Worm (Caenorhabditis elegans) whole organism, L3 larva: ENCODE measurements around the gene tag-280.

Experiments used
- ZK546.5 ChIP-seq: sonication (generic microtip); optimal IDR thresholded peaks from 2 replicates; lab custom pipeline; 2017; ENCODE audit warnings: missing biosample characterization, missing genetic modification characterization
- aly-2 ChIP-seq: fragments of 150-350 bp; optimal IDR thresholded peaks from 2 replicates; lab custom pipeline; 2014; ENCODE audit warnings: missing biosample characterization, missing genetic modification characterization
- ama-1 ChIP-seq: fragments of 150-350 bp; optimal IDR thresholded peaks from 2 replicates; lab custom pipeline; 2018
- ceh-16 ChIP-seq: sonication (generic microtip); optimal IDR thresholded peaks from 2 replicates; lab custom pipeline; 2017; ENCODE audit warnings: missing biosample characterization, missing genetic modification characterization
- ceh-82 ChIP-seq: fragments of 150-350 bp; optimal IDR thresholded peaks from 2 replicates; lab custom pipeline; 2014; ENCODE audit warnings: missing biosample characterization, missing genetic modification characterization
- daf-12 ChIP-seq: fragments of 150-350 bp; optimal IDR thresholded peaks from 2 replicates; lab custom pipeline; 2014; ENCODE audit warnings: missing biosample characterization, missing genetic modification reagents, missing genetic modification characterization
- egl-27 ChIP-seq: sonication (generic microtip); optimal IDR thresholded peaks from 4 replicates; lab custom pipeline; 2017; ENCODE audit warnings: missing biosample characterization, missing genetic modification reagents, missing genetic modification characterization
- egl-5 ChIP-seq: fragments of 150-350 bp; optimal IDR thresholded peaks from 2 replicates; lab custom pipeline; 2017; ENCODE audit warnings: missing biosample characterization, missing genetic modification reagents, missing genetic modification characterization, inconsistent platforms
- elt-1 ChIP-seq: fragments of 150-350 bp; optimal IDR thresholded peaks from 2 replicates; lab custom pipeline; 2014; ENCODE audit warnings: missing biosample characterization, missing genetic modification characterization
- elt-3 ChIP-seq, 3 experiments: fragments of 150-350 bp in 1 of 3; sonication (generic microtip) in 2 of 3; optimal IDR thresholded peaks; 2 replicates in 2 of 3; 4 replicates in 1 of 3; lab custom pipeline; 2014 to 2017; ENCODE audit warnings: missing biosample characterization in 3 of 3, missing genetic modification characterization in 3 of 3
- eor-1 ChIP-seq, 2 experiments: fragments of 150-350 bp; optimal IDR thresholded peaks; 2 replicates each; lab custom pipeline; 2014 to 2018; ENCODE audit warnings: missing biosample characterization in 2 of 2, missing genetic modification characterization in 2 of 2
- fkh-10 ChIP-seq: sonication (generic microtip); optimal IDR thresholded peaks from 2 replicates; lab custom pipeline; 2017; ENCODE audit warnings: missing biosample characterization, missing genetic modification reagents, missing genetic modification characterization
- jun-1 ChIP-seq: fragments of 150-350 bp; optimal IDR thresholded peaks from 2 replicates; lab custom pipeline; 2014; ENCODE audit warnings: missing biosample characterization, missing genetic modification reagents, missing genetic modification characterization
- lin-39 ChIP-seq: fragments of 150-350 bp; optimal IDR thresholded peaks from 2 replicates; lab custom pipeline; 2018; ENCODE audit warnings: missing biosample characterization, missing genetic modification reagents, missing genetic modification characterization
- lsy-12 ChIP-seq: sonication (generic microtip); optimal IDR thresholded peaks from 2 replicates; lab custom pipeline; 2016; ENCODE audit warnings: mild to moderate bottlenecking, missing genetic modification characterization, missing compliant biosample characterization
- mdl-1 ChIP-seq: fragments of 150-350 bp; optimal IDR thresholded peaks from 2 replicates; lab custom pipeline; 2014; ENCODE audit warnings: missing biosample characterization, missing genetic modification characterization
- nhr-11 ChIP-seq: fragments of 150-350 bp; optimal IDR thresholded peaks from 2 replicates; lab custom pipeline; 2014; ENCODE audit warnings: missing biosample characterization, missing genetic modification characterization
- nhr-12 ChIP-seq: fragments of 150-350 bp; optimal IDR thresholded peaks from 2 replicates; lab custom pipeline; 2014; ENCODE audit warnings: missing biosample characterization, missing genetic modification characterization
- nhr-23 ChIP-seq: fragments of 150-350 bp; optimal IDR thresholded peaks from 2 replicates; lab custom pipeline; 2014; ENCODE audit warnings: missing biosample characterization, missing genetic modification reagents, missing genetic modification characterization
- nhr-237 ChIP-seq: fragments of 150-350 bp; optimal IDR thresholded peaks from 2 replicates; lab custom pipeline; 2014; ENCODE audit warnings: missing biosample characterization, missing genetic modification characterization
- nhr-25 ChIP-seq: sonication (generic microtip); optimal IDR thresholded peaks from 2 replicates; lab custom pipeline; 2017; ENCODE audit warnings: missing biosample characterization, missing genetic modification characterization
- nhr-28 ChIP-seq: fragments of 150-350 bp; optimal IDR thresholded peaks from 2 replicates; lab custom pipeline; 2014; ENCODE audit warnings: missing biosample characterization, missing genetic modification characterization
- nhr-43 ChIP-seq: sonication (generic microtip); optimal IDR thresholded peaks from 2 replicates; lab custom pipeline; 2016; ENCODE audit warnings: mild to moderate bottlenecking, missing genetic modification characterization, missing compliant biosample characterization; ENCODE audit not compliant: poor library complexity, severe bottlenecking
- nhr-67 ChIP-seq: fragments of 150-350 bp; optimal IDR thresholded peaks from 2 replicates; lab custom pipeline; 2014; ENCODE audit warnings: missing biosample characterization, missing genetic modification characterization
- nhr-76 ChIP-seq: fragments of 150-350 bp; sonication (generic microtip); optimal IDR thresholded peaks from 5 replicates; lab custom pipeline; 2014; ENCODE audit warnings: missing biosample characterization, missing genetic modification characterization
- nhr-77 ChIP-seq: fragments of 150-350 bp; optimal IDR thresholded peaks from 2 replicates; lab custom pipeline; 2014; ENCODE audit warnings: missing biosample characterization, missing genetic modification characterization
- pha-4 ChIP-seq: fragments of 150-350 bp; optimal IDR thresholded peaks from 2 replicates; lab custom pipeline; 2014; ENCODE audit warnings: missing biosample characterization, missing genetic modification reagents, missing genetic modification characterization
- pqm-1 ChIP-seq: fragments of 150-350 bp; optimal IDR thresholded peaks from 2 replicates; lab custom pipeline; 2017; ENCODE audit warnings: missing biosample characterization, missing genetic modification characterization, inconsistent platforms
- skn-1 ChIP-seq: fragments of 150-350 bp; optimal IDR thresholded peaks from 2 replicates; lab custom pipeline; 2014; ENCODE audit warnings: missing biosample characterization, missing genetic modification characterization
- snpc-4 ChIP-seq: fragments of 150-350 bp; optimal IDR thresholded peaks from 2 replicates; lab custom pipeline; 2014; ENCODE audit warnings: missing biosample characterization, missing genetic modification characterization
- tbx-2 ChIP-seq: sonication (generic microtip); optimal IDR thresholded peaks from 2 replicates; lab custom pipeline; 2016; ENCODE audit warnings: mild to moderate bottlenecking, missing genetic modification characterization, missing compliant biosample characterization
- unc-39 ChIP-seq: sonication (generic microtip); optimal IDR thresholded peaks from 4 replicates; lab custom pipeline; 2017; ENCODE audit warnings: missing biosample characterization, missing genetic modification characterization
- unc-62 ChIP-seq: fragments of 150-350 bp; sonication (generic microtip); optimal IDR thresholded peaks from 4 replicates; lab custom pipeline; 2014; ENCODE audit warnings: missing biosample characterization, missing genetic modification reagents, missing genetic modification characterization
- zag-1 ChIP-seq: fragments of 150-350 bp; optimal IDR thresholded peaks from 2 replicates; lab custom pipeline; 2014; ENCODE audit warnings: missing biosample characterization, missing genetic modification characterization
- ztf-11 ChIP-seq: fragments of 150-350 bp; optimal IDR thresholded peaks from 2 replicates; lab custom pipeline; 2014; ENCODE audit warnings: missing biosample characterization, missing genetic modification characterization
- ztf-4 ChIP-seq: fragments of 150-350 bp; optimal IDR thresholded peaks from 2 replicates; lab custom pipeline; 2014; ENCODE audit warnings: missing biosample characterization, missing genetic modification characterization

Gene tag-280

ce11 chrII:12480811-12481210, 20.4 kb downstream of the tag-280 start, which contains the start of gene arrd-9:
Gene arrd-9 (minus strand): TSS chrII:12480911.
- TF ChIP-seq lin-39 (tag; lab: Kevin White, UChicago), result no peak
- TF ChIP-seq zag-1 (tag; lab: Kevin White, UChicago), result no peak
- TF ChIP-seq unc-39 (tag; lab: Kevin White, UChicago), result no peak
- TF ChIP-seq nhr-25 (tag; lab: Kevin White, UChicago), result no peak
- no peak for TF ChIP-seq elt-3 (tag; optimal IDR thresholded peaks at IDR 0.05; lab: Kevin White, UChicago)
- no peak for TF ChIP-seq nhr-67 (tag; lab: Kevin White, UChicago)
- no peak for TF ChIP-seq egl-27 (tag; lab: Kevin White, UChicago)
- no peak for TF ChIP-seq unc-62 (GFP tag; lab: Kevin White, UChicago)
- TF ChIP-seq lsy-12 (tag; lab: Kevin White, UChicago), result no peak

- TF ChIP-seq nhr-28 (tag; lab: Kevin White, UChicago) (no peak), mdl-1 (tag; lab: Kevin White, UChicago) (no peak), nhr-23 (tag; lab: Kevin White, UChicago) (no peak), ceh-82 (no peak), skn-1 (tag; lab: Kevin White, UChicago) (no peak), fkh-10 (GFP tag; lab: Kevin White, UChicago) (no peak), nhr-43 (tag; lab: Kevin White, UChicago) (no peak), ceh-16 (tag; lab: Kevin White, UChicago) (no peak), nhr-12 (tag; lab: Kevin White, UChicago) (no peak), nhr-11 (no peak), snpc-4 (tag; lab: Kevin White, UChicago) (no peak), unc-62 (GFP tag; lab: Kevin White, UChicago) (no peak), egl-5 (tag; lab: Kevin White, UChicago) (no peak), ama-1 (lab: Kevin White, UChicago) (no peak), tbx-2 (no peak), pqm-1 (no peak), aly-2 (no peak), ztf-4 (tag; lab: Kevin White, UChicago) (no peak), ZK546.5 (tag; lab: Kevin White, UChicago) (no peak)
Observed at ce11 chrII:12481645-12482044, 21.2 kb downstream of the tag-280 start.

ce11 chrII:12482622-12483021, 22.2 kb downstream of the tag-280 start, which contains the start of gene fbxb-102:
Gene fbxb-102 (plus strand): TSS chrII:12482922.
- TF ChIP-seq ceh-16 (tag; lab: Kevin White, UChicago), result no peak
- TF ChIP-seq egl-5 (tag; lab: Kevin White, UChicago), result no peak
- TF ChIP-seq ztf-11 (tag; lab: Kevin White, UChicago), result no peak
- no peak for TF ChIP-seq nhr-23 (tag; lab: Kevin White, UChicago)
- TF ChIP-seq daf-12, result no peak
- no peak for TF ChIP-seq egl-27 (tag; lab: Kevin White, UChicago)
- TF ChIP-seq nhr-12 (tag; lab: Kevin White, UChicago), result no peak
- TF ChIP-seq eor-1 (tag; optimal IDR thresholded peaks at IDR 0.05; lab: Kevin White, UChicago), result no peak
- no peak for TF ChIP-seq lin-39 (tag; lab: Kevin White, UChicago)
- TF ChIP-seq elt-1 (tag; lab: Kevin White, UChicago), result no peak
- TF ChIP-seq nhr-67 (tag; lab: Kevin White, UChicago), result no peak
- no peak for TF ChIP-seq nhr-28 (tag; lab: Kevin White, UChicago)
- TF ChIP-seq ZK546.5 (tag; lab: Kevin White, UChicago), result no peak

ce11 chrII:12485060-12485459, 24.6 kb downstream of the tag-280 start, which contains the start of gene F15A4.10:
Gene F15A4.10 (minus strand): TSS chrII:12485160.
- TF ChIP-seq mdl-1 (tag; lab: Kevin White, UChicago), result no peak
- no peak for TF ChIP-seq nhr-77 (tag; lab: Kevin White, UChicago)
- TF ChIP-seq ama-1 (lab: Kevin White, UChicago), result no peak
- TF ChIP-seq skn-1 (tag; lab: Kevin White, UChicago), result no peak
- TF ChIP-seq jun-1 (tag; lab: Kevin White, UChicago), result no peak
- TF ChIP-seq nhr-76 (tag; lab: Kevin White, UChicago), result no peak
- no peak for TF ChIP-seq lsy-12 (tag; lab: Kevin White, UChicago)
- no peak for TF ChIP-seq snpc-4 (tag; lab: Kevin White, UChicago)

ce11 chrII:12488810-12489209, 28.4 kb downstream of the tag-280 start:
- no peak for TF ChIP-seq pha-4
- TF ChIP-seq nhr-25 (tag; lab: Kevin White, UChicago), result no peak
- TF ChIP-seq nhr-237 (tag; lab: Kevin White, UChicago), result no peak
